Fruit fly (Drosophila melanogaster) whole organism, prepupa: ENCODE measurements around the gene CG14817.

ENCODE experiments used
- CG10669 ChIP-seq: fragments of 200-800 bp; sonication (Bioruptor generic); optimal IDR thresholded peaks from 3 replicates; lab custom pipeline; 2018; ENCODE audit warnings: missing biosample characterization, mild to moderate bottlenecking, missing genetic modification characterization, moderate library complexity
- CG6808 ChIP-seq: fragments of 200-800 bp; sonication (Bioruptor generic); optimal IDR thresholded peaks from 3 replicates; lab custom pipeline; 2017; ENCODE audit warnings: missing biosample characterization, missing genetic modification characterization, mild to moderate bottlenecking, moderate library complexity, missing genetic modification reagents
- CG8319 ChIP-seq: fragments of 200-800 bp; sonication (Bioruptor generic); optimal IDR thresholded peaks from 3 replicates; lab custom pipeline; 2016; ENCODE audit warnings: missing biosample characterization, missing genetic modification characterization
- CG9139 ChIP-seq: fragments of 200-800 bp; sonication (Bioruptor generic); optimal IDR thresholded peaks from 3 replicates; lab custom pipeline; 2017; ENCODE audit warnings: missing biosample characterization, mild to moderate bottlenecking, missing genetic modification characterization

DNA sequence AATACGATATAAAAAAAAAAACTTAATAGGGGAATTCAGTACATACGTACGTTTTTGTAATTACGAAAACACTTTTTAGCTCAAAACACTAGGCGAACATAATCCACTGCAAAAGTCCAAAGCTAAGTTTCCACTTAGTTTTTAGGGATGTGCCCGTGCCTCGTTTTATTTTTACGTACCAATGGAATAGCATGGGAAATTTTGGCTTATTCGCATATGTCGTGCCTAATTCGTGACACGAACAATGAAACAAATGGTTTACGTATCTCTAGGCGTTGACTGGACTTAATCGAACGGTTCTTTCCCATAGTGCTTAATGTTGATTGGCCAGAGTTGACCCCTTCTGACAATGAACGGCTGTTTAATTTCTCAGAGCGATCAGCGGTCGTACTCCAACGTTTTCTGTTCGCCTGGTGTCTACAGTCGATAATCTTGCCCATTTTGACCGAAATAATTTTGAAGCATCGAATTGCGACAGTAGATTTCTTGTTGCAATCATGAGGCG, 2.6 kb upstream of the CG14817 start, which contains the start of gene CG14818:
- TF ChIP-seq CG10669 = no peak
- no peak for TF ChIP-seq CG6808
- TF ChIP-seq CG8319 = no peak
- no peak for TF ChIP-seq CG9139 (GFP tag; lab: Kevin White, UChicago)
